Worm (Caenorhabditis elegans) whole organism, late embryonic: ENCODE measurements around the gene skr-20.

Experiments used
- ama-1 ChIP-seq: fragments of 150-350 bp; optimal IDR thresholded peaks from 2 replicates; lab custom pipeline; 2014
- dmd-4 ChIP-seq: sonication (generic microtip); optimal IDR thresholded peaks from 2 replicates; lab custom pipeline; 2016; ENCODE audit warnings: borderline replicate concordance, missing genetic modification characterization, missing compliant biosample characterization
- fkh-10 ChIP-seq: fragments of 150-350 bp; optimal IDR thresholded peaks from 2 replicates; lab custom pipeline; 2014; ENCODE audit warnings: missing biosample characterization, missing genetic modification reagents, missing genetic modification characterization
- pqm-1 ChIP-seq: sonication (generic microtip); optimal IDR thresholded peaks from 2 replicates; lab custom pipeline; 2016; ENCODE audit warnings: missing genetic modification characterization, missing compliant biosample characterization
- unc-86 ChIP-seq: sonication (generic microtip); optimal IDR thresholded peaks from 2 replicates; lab custom pipeline; 2016; ENCODE audit warnings: missing genetic modification characterization, missing compliant biosample characterization

DNA sequence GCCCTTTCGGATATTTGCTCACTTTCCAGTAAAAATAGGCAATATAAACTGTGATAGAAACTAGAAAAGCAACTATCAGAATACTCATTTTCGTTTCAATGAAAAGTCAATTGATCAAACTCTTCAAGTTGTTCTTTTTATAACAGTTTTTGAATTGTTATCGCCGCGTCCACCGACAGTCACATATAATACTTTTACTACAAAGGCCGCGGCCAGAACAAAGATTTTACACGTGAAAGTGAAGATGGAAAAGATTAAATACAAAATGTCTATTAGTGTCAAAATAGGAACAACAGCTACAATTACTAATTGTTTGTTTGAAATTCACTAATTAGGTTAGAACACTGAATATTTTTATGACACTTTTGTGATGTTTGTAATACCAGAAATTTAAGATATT lies 46.2 kb upstream of the skr-20 start, which contains the start of gene cyp-14A2:
- TF ChIP-seq fkh-10 (GFP tag; lab: Kevin White, UChicago): no peak
- no peak for TF ChIP-seq unc-86 (tag; lab: Kevin White, UChicago)
- no peak for TF ChIP-seq ama-1 (lab: Kevin White, UChicago)
- no peak for TF ChIP-seq pqm-1
- TF ChIP-seq dmd-4 (tag; lab: Kevin White, UChicago): no peak
